Fruit fly (Drosophila melanogaster): ENCODE data around the gene CG8135.

Gene CG8135

DNA sequence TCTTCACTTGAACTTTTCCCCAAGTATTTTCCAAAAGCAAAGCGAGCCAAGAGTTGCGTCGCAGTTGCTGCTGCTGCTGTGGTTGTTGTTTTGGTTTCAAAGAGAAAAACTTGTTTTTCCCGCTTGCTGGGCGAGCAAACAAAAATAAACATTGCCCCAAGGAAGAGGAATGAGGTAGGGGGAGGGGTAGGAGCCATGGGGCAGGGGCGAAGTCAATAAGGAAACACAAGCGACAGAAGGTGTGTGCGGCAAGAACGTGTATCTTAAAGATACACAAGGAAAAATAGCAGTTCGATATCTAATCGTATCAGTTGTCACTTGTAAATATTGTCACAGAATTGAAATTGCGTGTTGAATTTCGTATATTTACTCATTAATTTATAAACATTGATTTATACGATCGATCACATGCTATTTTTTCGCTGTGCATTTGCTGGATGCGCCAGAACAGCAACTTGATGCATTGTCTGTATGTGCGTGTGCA is 10.6 kb upstream of the CG8135 start:
- TF ChIP-seq noc (tag; optimal IDR thresholded peaks at IDR 0.05), result no peak

DNA sequence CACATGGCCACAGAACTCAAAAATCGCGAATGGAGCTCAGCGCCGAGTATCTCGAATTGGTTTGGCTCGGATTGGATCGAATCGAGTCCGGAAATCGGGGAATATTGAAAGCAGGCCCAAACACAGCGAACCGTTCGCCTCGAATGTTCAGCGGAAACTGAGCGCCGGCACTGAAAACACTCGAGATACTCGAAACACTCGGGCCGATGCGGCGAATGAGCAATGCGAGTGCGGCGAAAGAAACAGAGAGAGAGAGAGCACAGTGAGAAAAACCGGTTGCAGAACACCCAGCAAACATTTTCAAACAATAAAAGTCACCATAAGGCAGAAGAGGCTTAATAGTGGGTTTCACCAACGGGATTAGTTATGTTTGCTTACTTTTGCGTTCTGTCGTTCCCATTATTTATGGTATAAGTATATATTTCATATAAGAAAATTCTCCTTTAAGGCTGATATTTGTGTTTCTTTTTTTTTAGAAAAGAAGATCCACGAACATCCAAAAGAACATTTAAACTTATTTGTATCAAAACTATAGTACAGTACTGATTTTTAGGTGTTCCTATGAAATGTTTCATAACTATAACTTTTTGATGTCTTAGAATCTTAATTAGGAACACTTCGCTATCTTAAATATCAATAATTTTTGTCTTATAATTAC is 9.7 kb upstream of the CG8135 start, which contains the start of gene FER:
TSS of gene FER (minus strand) at position 162 of the 658 bp plus-strand sequence.
- peak; percentile 30 for TF ChIP-seq noc (tag; optimal IDR thresholded peaks at IDR 0.05)

DNA sequence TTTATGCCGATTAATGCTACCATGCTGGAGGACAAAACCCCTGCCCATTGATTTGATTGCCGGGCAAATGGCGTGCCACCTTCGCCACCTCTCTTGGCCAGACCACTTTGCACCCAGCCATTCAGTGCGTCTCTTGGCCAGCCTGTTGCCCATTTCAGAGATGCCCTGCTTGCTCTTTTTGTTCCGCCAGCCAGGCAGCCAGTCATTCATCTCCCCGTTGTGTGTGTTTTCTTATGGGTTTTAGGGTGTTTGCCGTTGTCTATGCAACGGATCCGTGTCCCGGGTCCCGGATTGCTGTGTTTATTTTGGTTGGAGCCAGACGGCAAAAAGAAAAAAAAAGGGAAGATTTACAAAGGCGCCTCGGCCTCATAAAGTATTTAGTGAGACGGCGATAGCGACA is 8.2 kb upstream of the CG8135 start:
- no peak for TF ChIP-seq noc (tag; optimal IDR thresholded peaks at IDR 0.05)

DNA sequence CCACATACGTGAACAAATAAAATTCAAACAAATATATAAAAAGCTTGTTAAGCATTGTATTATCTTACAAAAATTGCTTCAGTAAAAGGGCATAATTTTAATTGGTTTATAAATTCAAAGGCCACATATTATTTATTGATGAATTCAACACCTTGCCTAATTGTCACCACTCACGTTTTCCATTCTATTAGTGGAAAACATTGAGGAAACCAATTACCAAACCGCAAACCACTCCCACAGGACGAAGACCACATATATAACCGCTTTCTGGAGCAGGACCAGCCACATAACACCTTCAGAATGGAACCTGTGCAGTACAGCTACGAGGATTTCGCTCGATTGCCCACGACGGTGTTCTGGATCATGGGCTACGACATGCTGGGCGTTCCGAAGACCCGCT is 6.3 kb upstream of the CG8135 start, which contains the start of gene Or85f:
TSS of gene Or85f (plus strand) at position 301 of the 400 bp plus-strand sequence.
- no peak for TF ChIP-seq noc (tag; optimal IDR thresholded peaks at IDR 0.05)

DNA sequence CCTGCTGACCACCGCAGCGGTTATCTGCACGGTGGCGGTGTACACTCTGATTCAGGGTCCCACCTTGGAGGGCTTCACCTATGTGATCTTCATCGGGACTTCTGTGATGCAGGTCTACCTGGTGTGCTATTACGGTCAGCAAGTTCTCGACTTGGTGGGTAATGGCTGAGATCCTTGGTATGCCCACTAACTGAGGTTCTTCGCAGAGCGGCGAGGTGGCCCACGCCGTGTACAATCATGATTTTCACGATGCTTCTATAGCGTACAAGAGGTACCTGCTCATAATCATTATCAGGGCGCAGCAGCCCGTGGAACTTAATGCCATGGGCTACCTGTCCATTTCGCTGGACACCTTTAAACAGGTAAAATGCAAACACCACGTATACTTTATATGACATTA is 5.1 kb upstream of the CG8135 start:
- TF ChIP-seq noc (tag; optimal IDR thresholded peaks at IDR 0.05), result no peak

DNA sequence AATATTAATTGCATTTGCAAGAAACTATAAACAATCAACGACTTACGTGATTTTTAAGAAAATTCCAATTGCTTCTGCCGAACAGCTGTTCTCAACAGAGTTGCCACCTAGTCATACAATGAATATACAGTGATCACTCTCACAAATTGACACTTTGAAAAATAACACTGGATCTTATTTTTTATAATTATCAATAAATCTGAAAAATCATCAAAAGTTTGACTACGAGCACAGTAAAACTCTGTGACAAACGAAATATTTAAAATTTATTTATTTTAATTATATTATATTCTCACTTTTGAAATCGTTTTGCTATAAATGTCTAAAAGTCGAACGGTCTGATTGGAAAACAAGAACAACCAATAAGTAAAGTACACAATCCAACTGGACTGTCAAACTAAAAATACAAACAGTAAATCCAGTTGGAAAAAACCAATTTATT is 4.2 kb upstream of the CG8135 start, which contains the start of gene CG34117:
TSS of gene CG34117 (minus strand) at position 103 of the 442 bp plus-strand sequence.
- TF ChIP-seq noc (tag; optimal IDR thresholded peaks at IDR 0.05), result peak; percentile 85

DNA sequence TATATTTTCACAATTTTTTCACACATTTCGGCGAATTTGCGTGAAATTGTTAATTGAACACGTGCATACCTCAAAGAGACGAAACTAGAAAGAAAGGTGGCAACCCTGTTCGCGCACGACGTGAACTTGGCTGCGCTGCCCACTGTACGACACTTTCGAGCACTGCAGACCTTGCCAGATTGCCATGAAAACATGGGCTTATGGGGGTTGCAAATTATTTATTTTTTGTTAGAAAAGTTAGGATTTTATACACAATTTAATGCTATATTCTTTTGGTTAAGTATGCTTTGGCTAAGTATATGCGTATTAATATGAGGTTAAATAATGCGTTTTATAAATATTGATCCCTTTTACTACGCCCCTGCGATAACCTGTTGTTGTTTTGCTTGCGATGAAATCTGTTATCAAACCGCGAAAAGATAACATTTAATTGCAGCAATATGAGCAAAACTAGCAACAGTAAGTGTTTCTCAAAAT is 3.0 kb upstream of the CG8135 start, which contains the start of the genes RpL34b and CG8132:
TSS of gene RpL34b (minus strand) at position 100 of the 477 bp plus-strand sequence.
TSS of gene CG8132 (plus strand) at position 369 of the 477 bp plus-strand sequence.
- peak; percentile 96 for TF ChIP-seq noc (tag; optimal IDR thresholded peaks at IDR 0.05)

DNA sequence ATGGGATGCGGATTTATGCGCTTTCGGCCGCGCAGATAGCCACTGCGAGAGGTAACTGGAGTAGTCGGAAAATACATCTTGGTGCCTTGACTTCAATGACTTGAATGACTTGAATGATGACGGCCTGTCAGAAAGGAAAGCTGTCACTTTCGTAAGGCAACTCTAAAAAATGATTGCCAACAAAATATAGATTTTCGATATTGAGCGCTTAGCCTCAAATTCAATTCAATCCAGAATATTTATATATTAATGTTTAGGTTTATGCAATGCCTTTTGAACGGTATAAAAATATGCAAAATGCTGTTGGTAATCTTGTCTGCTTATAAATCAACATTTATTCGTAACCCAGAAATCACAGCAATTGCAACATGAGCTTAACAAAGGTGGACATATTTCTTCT is 3.9 kb downstream of the CG8135 start, which contains the start of gene CG44261:
TSS of gene CG44261 (minus strand) at position 101 of the 400 bp plus-strand sequence.
- no peak for TF ChIP-seq noc (tag; optimal IDR thresholded peaks at IDR 0.05)

DNA sequence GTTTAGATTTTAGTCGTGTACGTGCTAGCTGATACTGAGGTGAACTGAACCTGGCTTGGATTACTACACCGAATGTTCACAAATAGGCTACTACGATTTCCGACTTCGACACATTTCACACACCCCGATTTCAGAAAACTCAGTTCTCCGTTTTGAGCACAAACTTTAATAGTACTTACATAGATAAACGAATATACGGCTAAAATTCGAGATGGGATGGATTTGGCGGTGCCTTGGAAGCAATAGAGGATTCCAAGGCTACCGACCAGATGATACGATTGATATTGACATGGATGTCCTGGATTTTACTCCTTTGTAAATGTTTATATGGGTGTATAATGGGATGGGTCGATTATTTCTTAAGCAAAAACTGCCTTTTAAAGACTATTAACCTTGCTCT is 6.0 kb downstream of the CG8135 start, which contains the start of gene betaTub85D:
TSS of gene betaTub85D (minus strand) at position 101 of the 400 bp plus-strand sequence.
- TF ChIP-seq noc (tag; optimal IDR thresholded peaks at IDR 0.05), result no peak

DNA sequence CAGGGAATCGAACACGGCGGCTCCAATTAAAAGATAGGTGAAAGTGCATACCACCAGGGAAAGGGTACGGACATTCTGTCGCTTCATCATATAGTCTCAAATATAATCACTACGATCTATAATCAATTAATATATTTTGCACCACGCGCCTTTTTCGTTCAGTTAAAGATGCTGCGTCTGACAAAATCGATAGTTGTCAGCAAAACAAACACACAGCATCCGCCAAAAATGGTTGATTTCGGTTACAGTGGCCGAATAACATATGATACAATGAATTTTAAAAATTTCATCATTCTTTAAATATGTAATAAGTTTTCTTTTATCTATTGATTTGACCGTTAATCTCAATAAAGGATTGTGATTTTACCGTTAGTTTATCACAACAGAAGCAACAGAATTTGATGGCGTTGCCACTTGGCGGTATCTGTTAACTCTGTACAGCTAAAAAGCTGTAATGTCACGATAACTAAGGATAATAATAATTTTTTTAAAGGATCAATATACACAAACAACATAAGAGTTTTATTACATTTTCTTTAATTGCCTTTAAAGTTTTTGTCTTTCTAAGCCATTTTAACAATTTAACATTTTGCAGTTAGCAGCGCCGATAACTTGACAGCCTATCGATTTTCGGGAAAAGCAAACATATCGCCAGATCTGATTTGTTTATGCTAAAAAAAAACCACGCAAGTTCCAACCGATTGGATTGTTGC is 7.9 kb downstream of the CG8135 start, which contains the start of the genes Task7 and alpha-Man-IIa:
TSS of gene Task7 (minus strand) at position 366 of the 713 bp plus-strand sequence.
TSS of gene alpha-Man-IIa (plus strand) at position 621 of the 713 bp plus-strand sequence.
- no peak for TF ChIP-seq noc (tag; optimal IDR thresholded peaks at IDR 0.05)

DNA sequence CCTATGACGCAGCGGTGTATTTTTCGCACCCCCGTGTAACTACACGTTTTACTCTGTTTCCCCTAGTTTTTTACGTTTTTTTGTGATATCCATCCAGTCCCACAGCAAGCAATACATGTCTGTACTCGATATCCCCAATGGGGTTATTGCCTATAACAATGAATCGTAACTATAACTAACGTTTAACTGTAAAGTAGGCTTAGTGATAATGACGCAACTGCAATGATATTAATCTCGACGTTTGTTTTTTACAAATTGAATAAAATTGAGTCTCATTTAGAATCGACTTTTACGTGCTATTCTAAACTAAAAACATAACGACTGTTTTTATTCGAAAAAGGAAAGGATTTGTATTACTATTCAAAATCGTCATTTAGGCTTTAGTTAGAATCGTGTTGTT is 12.8 kb downstream of the CG8135 start:
- TF ChIP-seq noc (tag; optimal IDR thresholded peaks at IDR 0.05), result no peak

DNA sequence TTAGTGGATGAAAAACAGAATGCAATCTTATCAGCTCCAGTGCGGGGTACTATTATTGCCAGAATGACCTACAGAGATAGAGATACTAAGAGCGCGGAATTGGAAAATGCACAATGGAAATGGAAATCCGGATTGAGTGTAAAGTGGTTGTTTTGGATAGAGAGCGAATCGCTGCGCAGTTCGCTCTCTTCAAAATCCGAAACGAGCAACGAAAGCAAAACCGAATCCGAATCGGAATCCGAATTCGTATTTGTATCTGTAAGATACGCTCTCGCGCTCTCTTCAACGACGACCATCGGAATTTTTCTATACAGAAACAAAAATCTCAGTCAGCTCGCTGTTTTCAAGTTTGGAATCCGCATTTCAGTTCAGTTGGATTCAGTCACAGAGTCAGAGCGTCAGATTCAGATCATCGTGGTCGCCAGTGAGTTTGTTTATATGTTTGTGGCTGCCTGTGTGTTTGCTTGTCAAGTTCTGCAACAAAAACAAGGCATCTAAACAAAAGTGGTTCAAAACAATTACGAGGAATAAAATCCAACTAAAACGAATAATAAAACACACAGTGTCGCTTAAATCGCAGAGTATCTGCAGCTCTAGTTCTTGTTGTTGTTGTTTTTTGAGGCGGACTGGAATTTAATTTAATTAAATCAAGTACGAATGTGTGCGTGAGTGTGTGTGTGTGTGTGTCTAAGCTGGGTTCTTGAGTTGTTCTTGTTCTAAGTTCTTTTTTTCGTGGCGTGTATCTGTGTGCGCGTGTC is 13.6 kb downstream of the CG8135 start, which contains the start of gene ps:
TSS of gene ps (plus strand) at position 364 of the 758 bp plus-strand sequence.
- peak; percentile 61 for TF ChIP-seq noc (tag; optimal IDR thresholded peaks at IDR 0.05)

DNA sequence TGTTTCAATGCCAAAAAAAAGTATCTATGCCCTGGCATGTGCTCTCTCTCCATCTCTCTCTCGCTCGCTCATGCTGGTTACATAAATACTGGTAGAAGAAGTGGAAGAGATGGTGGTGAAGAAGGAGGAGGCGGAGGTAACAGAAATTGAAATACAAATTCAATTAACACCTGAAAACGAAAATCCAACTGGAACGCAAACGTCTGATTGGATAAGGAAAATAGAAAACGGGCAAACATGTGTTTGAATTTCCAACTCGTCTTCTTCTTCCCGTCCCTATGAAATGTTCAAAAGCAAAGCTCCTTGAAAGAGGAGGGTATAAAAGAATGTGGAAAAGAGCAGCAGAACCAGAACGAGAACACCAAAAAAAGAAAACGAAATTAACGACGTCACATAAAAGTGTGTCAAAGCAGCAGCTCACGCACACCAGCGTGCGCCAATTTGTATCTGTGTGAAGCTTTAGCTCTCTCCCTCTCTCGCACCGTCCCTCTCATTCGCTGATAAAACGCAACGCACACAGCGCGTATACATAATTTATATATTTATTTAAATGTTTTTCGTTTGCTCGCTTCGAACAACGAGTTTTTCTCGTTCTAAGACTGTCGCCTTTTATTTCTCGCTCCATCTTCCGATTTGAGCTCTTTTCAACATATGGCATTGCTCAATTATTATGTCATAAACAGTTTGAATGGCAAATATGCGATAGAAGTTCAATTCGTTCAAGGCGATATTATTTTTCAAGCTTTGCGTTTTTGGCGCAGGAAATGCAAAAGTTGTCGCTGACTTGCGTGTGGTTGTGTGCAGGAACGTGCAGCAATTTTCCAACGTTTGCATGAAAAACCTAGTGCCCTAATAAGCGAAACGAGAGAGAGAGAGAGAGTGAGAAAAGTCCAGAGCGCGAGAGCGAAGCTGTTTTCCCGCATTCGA is 14.5 kb downstream of the CG8135 start:
- no peak for TF ChIP-seq noc (tag; optimal IDR thresholded peaks at IDR 0.05)

DNA sequence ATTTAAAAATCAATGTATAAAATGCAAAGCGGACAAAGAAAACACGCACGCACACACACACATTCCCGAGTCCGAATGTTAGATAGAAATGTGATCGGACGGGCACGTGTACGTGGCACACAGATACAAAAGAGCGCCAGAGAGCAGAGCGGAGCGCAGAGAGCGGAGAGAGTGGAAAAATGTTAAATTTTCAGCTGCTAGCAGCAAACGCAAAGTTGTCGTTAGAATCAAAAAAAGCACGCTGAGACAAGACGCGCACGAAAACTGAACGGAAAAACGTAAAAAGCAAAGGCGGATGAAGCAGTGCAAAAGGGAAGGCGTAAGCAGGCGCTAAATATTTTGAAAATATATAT is 15.1 kb downstream of the CG8135 start:
- no peak for TF ChIP-seq noc (tag; optimal IDR thresholded peaks at IDR 0.05)

Measured in whole organism, larva.